Worm (Caenorhabditis elegans) whole organism, midembryonic: ENCODE measurements around the gene C26E1.2.

Source experiments
- T22C8.4 ChIP-seq: fragments of 200-800 bp; sonication (Bioruptor generic); IDR thresholded peaks from 2 replicates; pipeline ENCODE4 v1.3.6; 2022; ENCODE audit warnings: missing genetic modification characterization, missing compliant biosample characterization
- cog-1 ChIP-seq: sonication (generic microtip); optimal IDR thresholded peaks from 2 replicates; lab custom pipeline; 2016; ENCODE audit warnings: missing genetic modification characterization, missing compliant biosample characterization
- flt-1 ChIP-seq: fragments of 200-800 bp; sonication (Bioruptor generic); IDR thresholded peaks from 2 replicates; pipeline ENCODE4 v1.3.6; 2022; ENCODE audit warnings: missing genetic modification characterization, missing compliant biosample characterization
- klf-2 ChIP-seq: fragments of 200-800 bp; sonication (Bioruptor generic); conservative IDR thresholded peaks from 2 replicates; pipeline ENCODE4 v1.3.6; 2022; ENCODE audit warnings: missing genetic modification reagents, missing genetic modification characterization, missing compliant biosample characterization
- med-1 ChIP-seq: sonication (generic microtip); optimal IDR thresholded peaks from 2 replicates; lab custom pipeline; 2017; ENCODE audit warnings: missing genetic modification characterization, mild to moderate bottlenecking, missing compliant biosample characterization, antibody characterized with exemption, missing genetic modification reagents; ENCODE audit not compliant: insufficient read depth
- ref-1 ChIP-seq: fragments of 200-800 bp; sonication (Bioruptor generic); conservative IDR thresholded peaks from 2 replicates; pipeline ENCODE4 v1.3.6; 2022; ENCODE audit warnings: missing genetic modification reagents, missing genetic modification characterization, missing compliant biosample characterization
- tab-1 ChIP-seq: fragments of 200-800 bp; sonication (Bioruptor generic); IDR thresholded peaks from 2 replicates; pipeline ENCODE4 v1.3.6; 2022; ENCODE audit warnings: missing genetic modification characterization, missing compliant biosample characterization
- ztf-23 ChIP-seq: fragments of 200-800 bp; sonication (Bioruptor generic); IDR thresholded peaks from 2 replicates; pipeline ENCODE4 v1.3.6; 2022; ENCODE audit warnings: missing genetic modification reagents, missing genetic modification characterization, missing compliant biosample characterization
- ztf-29 ChIP-seq: fragments of 200-800 bp; sonication (Bioruptor generic); IDR thresholded peaks from 2 replicates; pipeline ENCODE4 v1.3.6; 2022; ENCODE audit warnings: missing genetic modification reagents, missing genetic modification characterization, missing compliant biosample characterization

C26E1.2 gene

DNA sequence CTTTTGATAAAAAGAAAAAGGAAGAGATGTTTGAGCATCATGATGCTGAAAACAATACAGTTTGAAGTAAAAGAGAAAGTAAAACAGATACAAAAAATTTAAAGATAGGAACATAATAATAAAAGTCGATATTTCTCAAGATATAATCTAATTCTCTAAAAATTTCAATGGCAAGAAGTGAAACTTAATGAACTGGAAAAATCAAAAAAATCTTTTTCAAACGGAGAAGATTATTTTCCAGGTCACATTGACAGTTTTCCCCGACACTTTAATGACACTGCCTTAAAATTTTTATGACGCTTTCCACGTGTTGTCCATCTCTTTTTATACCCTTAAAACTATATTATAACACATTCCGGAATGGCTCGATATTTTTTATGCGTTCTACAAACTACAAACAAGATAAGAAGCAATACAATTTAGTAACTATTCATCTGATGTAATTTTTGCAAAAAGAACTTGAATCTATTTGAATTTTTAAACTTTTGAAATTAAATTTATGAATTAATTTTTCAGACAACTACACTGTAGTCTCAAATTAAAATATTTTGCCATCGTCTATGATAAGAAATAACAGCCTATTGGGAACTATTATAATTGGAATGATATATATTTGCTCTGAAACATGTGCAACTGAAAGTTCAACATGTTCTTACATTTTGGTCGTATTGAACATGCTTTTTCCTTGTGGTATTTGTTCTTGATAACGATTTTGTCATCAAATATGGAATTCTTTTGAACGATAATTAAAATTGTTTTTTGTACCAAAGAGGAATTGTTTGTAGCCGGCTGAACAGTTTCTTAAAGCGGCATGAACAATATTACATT is 20.2 kb downstream of the C26E1.2 start, which contains the start of gene C50B6.7:
Gene C50B6.7 (minus strand): TSS at position 51 of the 828 bp plus-strand sequence.
- TF ChIP-seq cog-1 (tag; lab: Kevin White, UChicago): no peak

DNA sequence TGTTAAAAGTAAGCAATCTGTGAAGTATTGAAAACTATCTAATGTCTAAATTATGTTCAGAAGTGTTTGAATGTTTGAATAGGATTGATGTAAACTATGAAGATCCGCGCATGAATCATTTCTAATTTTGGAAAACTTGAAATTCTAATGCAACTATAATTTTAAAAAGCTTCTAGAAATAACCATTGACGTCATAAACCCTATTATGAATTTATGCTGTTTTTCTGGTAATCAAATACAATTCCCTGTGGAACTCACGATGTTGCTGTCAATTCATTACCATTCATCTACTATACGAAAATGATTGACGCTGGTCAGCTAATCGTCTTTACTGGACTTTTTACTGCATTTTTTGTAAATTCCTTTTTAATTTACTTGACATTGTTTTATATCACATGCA is 22.5 kb downstream of the C26E1.2 start, which contains the start of gene str-37:
Gene str-37 (plus strand): TSS at position 301 of the 400 bp plus-strand sequence.
- TF ChIP-seq cog-1 (tag; lab: Kevin White, UChicago): no peak
- TF ChIP-seq ztf-29: no peak
- no peak for TF ChIP-seq klf-2 (GFP tag; lab: Robert Waterston, UW)
- TF ChIP-seq flt-1 (GFP tag; lab: Robert Waterston, UW): no peak
- TF ChIP-seq med-1: no peak
- TF ChIP-seq ref-1 (GFP tag; lab: Robert Waterston, UW): no peak
- no peak for TF ChIP-seq T22C8.4 (GFP tag; lab: Robert Waterston, UW)
- TF ChIP-seq ztf-23 (GFP tag; lab: Robert Waterston, UW): no peak
- TF ChIP-seq tab-1 (GFP tag; lab: Robert Waterston, UW): no peak

DNA sequence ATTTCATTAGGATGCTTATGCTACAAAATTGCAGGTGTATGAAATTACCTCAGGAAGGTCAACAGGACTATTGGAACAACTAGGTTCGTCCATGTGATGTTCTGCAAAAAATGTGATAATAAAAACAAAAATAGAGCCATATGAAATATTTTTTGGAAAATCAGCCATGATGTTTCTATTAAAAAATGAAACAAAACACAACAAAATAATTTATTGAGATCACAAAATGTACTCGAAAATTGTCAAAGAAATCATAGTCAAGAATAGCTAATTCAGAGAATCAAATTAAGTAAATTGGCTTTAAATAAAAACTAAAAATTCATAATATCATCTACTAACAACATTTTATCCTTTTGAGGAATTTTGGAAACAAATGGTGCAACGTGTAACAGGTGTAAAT is 26.0 kb downstream of the C26E1.2 start, which contains the start of gene nhr-129:
Gene nhr-129 (minus strand): TSS at position 101 of the 400 bp plus-strand sequence.
- no peak for TF ChIP-seq T22C8.4 (GFP tag; lab: Robert Waterston, UW)
- no peak for TF ChIP-seq ztf-23 (GFP tag; lab: Robert Waterston, UW)
- no peak for TF ChIP-seq ref-1 (GFP tag; lab: Robert Waterston, UW)
- no peak for TF ChIP-seq tab-1 (GFP tag; lab: Robert Waterston, UW)
- TF ChIP-seq flt-1 (GFP tag; lab: Robert Waterston, UW): no peak

DNA sequence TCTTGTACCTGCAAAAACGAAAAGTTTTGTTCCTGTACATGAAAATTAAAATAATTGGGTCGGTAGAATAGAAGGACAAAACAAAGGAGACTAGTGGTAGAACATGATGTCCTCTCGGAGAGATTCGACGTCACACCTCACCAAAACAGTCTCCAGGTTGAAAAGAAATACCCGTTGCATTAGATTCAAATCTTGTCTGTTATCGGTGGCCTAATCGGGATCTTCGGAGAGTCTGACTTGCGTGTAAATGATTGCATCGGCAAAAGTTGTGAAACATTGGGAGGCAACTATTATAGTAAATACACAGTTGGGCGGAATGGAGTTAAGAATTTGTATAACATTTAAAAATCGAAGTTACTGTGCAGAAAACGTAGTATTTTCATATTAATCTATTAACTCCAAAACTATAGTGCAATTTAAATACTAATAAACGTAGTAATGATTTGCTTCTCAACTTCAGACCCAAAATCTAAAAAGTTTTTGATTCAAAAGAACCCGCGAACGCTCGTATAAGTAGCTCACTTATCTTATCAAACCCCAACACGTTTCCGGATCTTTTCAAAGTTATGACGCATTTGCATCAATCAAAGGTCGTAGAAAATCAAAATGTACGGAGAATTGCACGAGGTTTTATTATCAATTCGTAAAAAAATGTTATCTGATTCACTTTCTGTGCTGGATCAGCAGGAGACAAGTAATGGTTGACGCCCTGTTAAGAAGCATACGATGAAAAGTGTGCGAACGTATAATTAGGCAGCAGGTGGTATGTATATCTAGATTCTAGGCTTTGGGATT is 28.6 kb downstream of the C26E1.2 start, which contains the start of gene nhr-168:
Gene nhr-168 (minus strand): TSS at position 486 of the 795 bp plus-strand sequence.
- no peak for TF ChIP-seq med-1
- TF ChIP-seq ztf-29: no peak
- TF ChIP-seq tab-1 (GFP tag; lab: Robert Waterston, UW): no peak
- TF ChIP-seq ref-1 (GFP tag; lab: Robert Waterston, UW): no peak
- no peak for TF ChIP-seq ztf-23 (GFP tag; lab: Robert Waterston, UW)
- no peak for TF ChIP-seq flt-1 (GFP tag; lab: Robert Waterston, UW)
- no peak for TF ChIP-seq T22C8.4 (GFP tag; lab: Robert Waterston, UW)
- no peak for TF ChIP-seq klf-2 (GFP tag; lab: Robert Waterston, UW)

- TF ChIP-seq T22C8.4 (GFP tag; lab: Robert Waterston, UW): no peak
- TF ChIP-seq ref-1 (GFP tag; lab: Robert Waterston, UW): no peak
- no peak for TF ChIP-seq ztf-29
- no peak for TF ChIP-seq flt-1 (GFP tag; lab: Robert Waterston, UW)
- no peak for TF ChIP-seq tab-1 (GFP tag; lab: Robert Waterston, UW)
- TF ChIP-seq cog-1 (tag; lab: Kevin White, UChicago): no peak
- TF ChIP-seq klf-2 (GFP tag; lab: Robert Waterston, UW): no peak
- no peak for TF ChIP-seq ztf-23 (GFP tag; lab: Robert Waterston, UW)
- no peak for TF ChIP-seq med-1
Observed at ce11 chrV:13334447-13334846, 29.5 kb downstream of the C26E1.2 start.

DNA sequence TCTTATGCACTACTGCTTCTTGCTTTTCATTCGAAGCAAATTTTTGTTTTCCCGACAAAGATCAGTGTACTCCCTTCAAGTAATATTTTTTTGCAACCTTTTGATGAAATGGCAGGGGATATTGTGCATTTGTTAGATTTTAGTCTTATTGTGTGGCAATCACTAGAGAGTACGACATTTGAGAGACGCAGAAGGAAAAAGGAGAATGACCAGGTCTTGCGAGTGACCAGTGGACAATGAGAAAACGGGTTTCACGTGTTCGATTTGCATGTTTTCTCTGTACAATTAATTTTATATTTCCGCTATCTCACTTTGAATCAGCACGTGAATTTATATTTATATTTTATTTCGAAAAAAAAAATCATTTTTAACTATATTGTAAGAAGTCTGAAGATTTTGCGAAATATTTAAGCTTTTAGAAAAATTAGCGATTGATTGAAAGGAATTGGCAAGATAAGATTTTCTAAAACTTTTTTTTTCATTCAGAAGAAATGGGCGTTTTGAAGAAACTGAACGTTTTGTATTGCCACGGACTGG is 31.0 kb downstream of the C26E1.2 start, which contains the start of gene C50B6.9:
Gene C50B6.9 (plus strand): TSS at position 487 of the 537 bp plus-strand sequence.
- no peak for TF ChIP-seq tab-1 (GFP tag; lab: Robert Waterston, UW)

DNA sequence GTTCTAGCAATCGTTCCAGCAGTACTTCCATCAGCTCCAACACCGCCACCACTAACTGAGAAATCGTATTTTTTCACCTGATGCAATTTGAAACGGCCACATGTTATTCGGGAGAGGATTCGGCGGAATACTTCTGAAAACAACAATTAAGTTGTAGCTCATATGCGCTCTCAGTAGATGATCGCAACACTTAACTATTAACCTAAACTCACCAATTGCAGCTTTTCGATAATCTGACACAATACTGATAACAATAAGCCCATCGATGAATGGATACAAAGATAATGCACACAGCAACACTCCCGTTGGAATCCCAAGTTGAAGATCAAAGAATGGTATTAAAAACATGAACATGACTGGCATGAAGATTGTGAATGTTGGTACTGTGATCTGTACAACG is 33.1 kb downstream of the C26E1.2 start:
- TF ChIP-seq cog-1 (tag; lab: Kevin White, UChicago) (no peak), ztf-23 (GFP tag; lab: Robert Waterston, UW) (no peak), tab-1 (GFP tag; lab: Robert Waterston, UW) (no peak), T22C8.4 (GFP tag; lab: Robert Waterston, UW) (no peak), med-1 (no peak), flt-1 (GFP tag; lab: Robert Waterston, UW) (no peak), klf-2 (GFP tag; lab: Robert Waterston, UW) (no peak), ref-1 (GFP tag; lab: Robert Waterston, UW) (no peak), ztf-29 (no peak)

ce11 chrV:13339633-13340290 is 34.8 kb downstream of the C26E1.2 start, which contains the start of the genes str-4 and lgc-48:
str-4 (minus strand) TSS chrV:13339733.
lgc-48 (plus strand) TSS chrV:13340240.
- no peak for TF ChIP-seq tab-1 (GFP tag; lab: Robert Waterston, UW)
- TF ChIP-seq ref-1 (GFP tag; lab: Robert Waterston, UW): no peak
- TF ChIP-seq med-1: no peak
- no peak for TF ChIP-seq flt-1 (GFP tag; lab: Robert Waterston, UW)
- no peak for TF ChIP-seq T22C8.4 (GFP tag; lab: Robert Waterston, UW)
- no peak for TF ChIP-seq ztf-29
- TF ChIP-seq ztf-23 (GFP tag; lab: Robert Waterston, UW): no peak
- TF ChIP-seq cog-1 (tag; lab: Kevin White, UChicago): no peak
- no peak for TF ChIP-seq klf-2 (GFP tag; lab: Robert Waterston, UW)
